Worm (Caenorhabditis elegans) whole organism, L2 larva: ENCODE measurements around the gene mfsd-13.2.

ENCODE experiments used
- C34F6.9 ChIP-seq: fragments of 150-350 bp; optimal IDR thresholded peaks from 2 replicates; lab custom pipeline; 2014; ENCODE audit warnings: missing biosample characterization, missing genetic modification characterization
- F13H6.1 ChIP-seq: sonication (generic microtip); optimal IDR thresholded peaks from 2 replicates; lab custom pipeline; 2016; ENCODE audit warnings: missing genetic modification characterization, missing compliant biosample characterization
- Y55F3AM.14 ChIP-seq: fragments of 200-800 bp; sonication (Bioruptor generic); optimal IDR thresholded peaks from 2 replicates; lab custom pipeline; 2018; ENCODE audit warnings: mild to moderate bottlenecking, missing genetic modification characterization, missing compliant biosample characterization
- ZK546.5 ChIP-seq: sonication (generic microtip); optimal IDR thresholded peaks from 2 replicates; lab custom pipeline; 2017; ENCODE audit warnings: missing biosample characterization, missing genetic modification characterization
- alr-1 ChIP-seq: fragments of 150-350 bp; optimal IDR thresholded peaks from 2 replicates; lab custom pipeline; 2014; ENCODE audit warnings: missing biosample characterization, missing genetic modification characterization
- aly-2 ChIP-seq: fragments of 150-350 bp; optimal IDR thresholded peaks from 2 replicates; lab custom pipeline; 2014; ENCODE audit warnings: missing biosample characterization, missing genetic modification characterization
- ama-1 ChIP-seq: fragments of 150-350 bp; optimal IDR thresholded peaks from 2 replicates; lab custom pipeline; 2018; ENCODE audit warnings: inconsistent platforms
- ceh-16 ChIP-seq: fragments of 150-350 bp; optimal IDR thresholded peaks from 2 replicates; lab custom pipeline; 2014; ENCODE audit warnings: missing biosample characterization, missing genetic modification characterization
- ceh-82 ChIP-seq: fragments of 150-350 bp; optimal IDR thresholded peaks from 2 replicates; lab custom pipeline; 2014; ENCODE audit warnings: missing biosample characterization, missing genetic modification characterization
- crh-2 ChIP-seq: sonication (generic microtip); optimal IDR thresholded peaks from 2 replicates; lab custom pipeline; 2017; ENCODE audit warnings: missing biosample characterization, missing genetic modification characterization
- elt-3 ChIP-seq: sonication (generic microtip); optimal IDR thresholded peaks from 2 replicates; lab custom pipeline; 2017; ENCODE audit warnings: missing biosample characterization, missing genetic modification characterization
- fos-1 ChIP-seq: fragments of 150-350 bp; optimal IDR thresholded peaks from 2 replicates; lab custom pipeline; 2014; ENCODE audit warnings: missing biosample characterization, missing genetic modification characterization
- gmeb-1 ChIP-seq: fragments of 150-350 bp; optimal IDR thresholded peaks from 2 replicates; lab custom pipeline; 2014; ENCODE audit warnings: missing biosample characterization, missing genetic modification characterization
- lin-11 ChIP-seq: fragments of 150-350 bp; sonication (generic microtip); optimal IDR thresholded peaks from 2 replicates; lab custom pipeline; 2014; ENCODE audit warnings: missing biosample characterization, missing genetic modification characterization, inconsistent platforms, mixed read lengths
- lin-13 ChIP-seq: fragments of 150-350 bp; optimal IDR thresholded peaks from 2 replicates; lab custom pipeline; 2014; ENCODE audit warnings: missing biosample characterization, missing genetic modification reagents, missing genetic modification characterization
- lin-39 ChIP-seq: fragments of 150-350 bp; optimal IDR thresholded peaks from 2 replicates; lab custom pipeline; 2014; ENCODE audit warnings: missing biosample characterization, missing genetic modification reagents, missing genetic modification characterization
- lsy-2 ChIP-seq, 2 experiments: fragments of 150-350 bp in 1 of 2; sonication (generic microtip) in 1 of 2; optimal IDR thresholded peaks; 2 replicates each; lab custom pipeline; 2014 to 2017; ENCODE audit warnings: missing biosample characterization in 2 of 2, missing genetic modification characterization in 2 of 2
- mab-5 ChIP-seq: fragments of 150-350 bp; optimal IDR thresholded peaks from 2 replicates; lab custom pipeline; 2014; ENCODE audit warnings: missing biosample characterization, missing genetic modification characterization
- mbf-1 ChIP-seq: sonication (generic microtip); optimal IDR thresholded peaks from 2 replicates; lab custom pipeline; 2017; ENCODE audit warnings: missing biosample characterization, missing genetic modification characterization
- mdl-1 ChIP-seq, 2 experiments: fragments of 150-350 bp in 1 of 2; sonication (generic microtip) in 1 of 2; optimal IDR thresholded peaks; 2 replicates each; lab custom pipeline; 2017; ENCODE audit warnings: missing biosample characterization in 2 of 2, missing genetic modification characterization in 2 of 2
- nhr-12 ChIP-seq: fragments of 150-350 bp; optimal IDR thresholded peaks from 2 replicates; lab custom pipeline; 2014; ENCODE audit warnings: missing biosample characterization, missing genetic modification characterization
- nhr-129 ChIP-seq: fragments of 150-350 bp; optimal IDR thresholded peaks from 2 replicates; lab custom pipeline; 2014; ENCODE audit warnings: missing biosample characterization, missing genetic modification characterization
- nhr-21 ChIP-seq: fragments of 150-350 bp; optimal IDR thresholded peaks from 2 replicates; lab custom pipeline; 2014; ENCODE audit warnings: missing biosample characterization, missing genetic modification characterization
- nhr-23 ChIP-seq: fragments of 150-350 bp; optimal IDR thresholded peaks from 2 replicates; lab custom pipeline; 2014; ENCODE audit warnings: missing biosample characterization, missing genetic modification reagents, missing genetic modification characterization
- nhr-237 ChIP-seq: fragments of 150-350 bp; optimal IDR thresholded peaks from 2 replicates; lab custom pipeline; 2014; ENCODE audit warnings: missing biosample characterization, missing genetic modification characterization
- nhr-25 ChIP-seq: fragments of 150-350 bp; sonication (generic microtip); optimal IDR thresholded peaks from 3 replicates; lab custom pipeline; 2014; ENCODE audit warnings: missing biosample characterization, missing genetic modification characterization
- nhr-6 ChIP-seq: fragments of 150-350 bp; optimal IDR thresholded peaks from 2 replicates; lab custom pipeline; 2014; ENCODE audit warnings: missing biosample characterization, missing genetic modification characterization
- peb-1 ChIP-seq: fragments of 150-350 bp; optimal IDR thresholded peaks from 2 replicates; lab custom pipeline; 2014; ENCODE audit warnings: missing biosample characterization, missing genetic modification characterization
- skn-1 ChIP-seq: sonication (generic microtip); optimal IDR thresholded peaks from 2 replicates; lab custom pipeline; 2017; ENCODE audit warnings: missing biosample characterization, missing genetic modification characterization
- sma-3 ChIP-seq: sonication (generic microtip); optimal IDR thresholded peaks from 2 replicates; lab custom pipeline; 2016; ENCODE audit warnings: missing genetic modification reagents, missing genetic modification characterization, missing compliant biosample characterization
- sma-9 ChIP-seq, 2 experiments: fragments of 150-350 bp in 1 of 2; sonication (generic microtip) in 1 of 2; optimal IDR thresholded peaks; 2 replicates each; lab custom pipeline; 2014 to 2016; ENCODE audit warnings: missing genetic modification characterization in 2 of 2, mild to moderate bottlenecking in 1 of 2, missing biosample characterization in 1 of 2, missing compliant biosample characterization in 1 of 2, missing genetic modification reagents in 1 of 2, moderate library complexity in 1 of 2
- snpc-4 ChIP-seq: fragments of 150-350 bp; optimal IDR thresholded peaks from 2 replicates; lab custom pipeline; 2014; ENCODE audit warnings: missing biosample characterization, missing genetic modification characterization
- unc-39 ChIP-seq: fragments of 150-350 bp; optimal IDR thresholded peaks from 2 replicates; lab custom pipeline; 2014; ENCODE audit warnings: missing biosample characterization, missing genetic modification characterization
- unc-55 ChIP-seq: fragments of 150-350 bp; sonication (generic microtip); optimal IDR thresholded peaks from 3 replicates; lab custom pipeline; 2014; ENCODE audit warnings: missing biosample characterization, missing genetic modification reagents, missing genetic modification characterization
- unc-62 ChIP-seq: fragments of 150-350 bp; optimal IDR thresholded peaks from 2 replicates; lab custom pipeline; 2014; ENCODE audit warnings: missing biosample characterization, missing genetic modification reagents, missing genetic modification characterization
- zag-1 ChIP-seq: fragments of 150-350 bp; optimal IDR thresholded peaks from 2 replicates; lab custom pipeline; 2014; ENCODE audit warnings: missing biosample characterization, missing genetic modification characterization
- ztf-1 ChIP-seq: fragments of 200-800 bp; sonication (Bioruptor generic); conservative IDR thresholded peaks from 2 replicates; pipeline ENCODE4 v1.3.6; 2022; ENCODE audit warnings: missing genetic modification characterization, missing compliant biosample characterization
- ztf-11 ChIP-seq: sonication (generic microtip); optimal IDR thresholded peaks from 2 replicates; lab custom pipeline; 2017; ENCODE audit warnings: missing biosample characterization, missing genetic modification characterization
- ztf-4 ChIP-seq: fragments of 150-350 bp; optimal IDR thresholded peaks from 2 replicates; lab custom pipeline; 2014; ENCODE audit warnings: missing biosample characterization, missing genetic modification characterization

Gene mfsd-13.2

DNA sequence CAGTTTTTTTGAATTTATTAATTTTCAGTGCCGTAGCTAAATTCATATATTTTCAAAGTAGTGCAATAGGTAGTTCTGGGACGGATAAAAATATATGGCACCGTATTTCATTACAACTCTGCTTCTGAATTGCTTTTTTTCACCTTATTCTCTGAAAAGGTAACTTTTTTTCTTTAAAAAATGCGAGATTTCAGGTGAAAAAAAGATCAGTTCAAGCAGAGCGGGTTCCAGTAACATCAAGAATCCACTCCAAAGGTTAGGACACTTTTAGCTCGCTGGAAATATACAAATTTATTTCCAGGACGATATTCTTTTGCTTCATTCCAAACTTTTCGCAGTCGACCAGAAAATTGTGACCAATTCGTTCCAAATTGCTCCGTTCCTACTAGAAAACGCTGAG, 17.6 kb downstream of the mfsd-13.2 start, which contains the start of gene T07F8.1:
Gene T07F8.1 (plus strand): TSS at position 301 of the 400 bp plus-strand sequence.
- no peak for TF ChIP-seq nhr-129 (tag; lab: Kevin White, UChicago)
- TF ChIP-seq ztf-11: no peak
- no peak for TF ChIP-seq nhr-6 (tag; lab: Kevin White, UChicago)
- TF ChIP-seq Y55F3AM.14 (GFP tag; lab: Kevin White, UChicago): no peak
- TF ChIP-seq unc-39: no peak
- TF ChIP-seq aly-2 (tag; lab: Kevin White, UChicago): no peak
- no peak for TF ChIP-seq zag-1 (tag; lab: Kevin White, UChicago)

DNA sequence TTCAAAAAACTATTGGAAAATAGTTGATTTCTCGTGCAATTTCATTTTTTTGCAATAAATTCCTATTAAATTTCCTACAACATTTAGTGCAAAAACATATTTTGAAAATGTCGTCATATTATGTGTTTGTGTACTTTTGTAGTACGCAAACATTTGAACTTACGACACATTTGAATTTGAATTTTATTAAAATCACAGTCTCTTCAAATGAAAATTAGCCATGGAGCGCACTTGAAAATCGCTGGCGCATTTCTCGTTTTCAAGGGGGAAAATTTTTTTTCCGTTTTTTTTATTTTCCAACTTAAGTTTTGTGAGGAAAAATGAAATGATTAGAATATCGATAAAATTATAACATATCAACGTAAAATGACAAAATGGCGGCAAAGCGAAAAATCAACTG, 18.1 kb downstream of the mfsd-13.2 start:
- no peak for TF ChIP-seq ztf-1 (GFP tag; lab: Robert Waterston, UW)
- no peak for TF ChIP-seq skn-1 (tag; lab: Kevin White, UChicago)
- TF ChIP-seq lin-13 (GFP tag; lab: Kevin White, UChicago): peak; percentile 39
- TF ChIP-seq C34F6.9 (tag; lab: Kevin White, UChicago): peak; percentile 62
- no peak for TF ChIP-seq nhr-12
- TF ChIP-seq nhr-237 (tag; lab: Kevin White, UChicago): no peak
- TF ChIP-seq gmeb-1 (tag; lab: Kevin White, UChicago): peak; percentile 29
- TF ChIP-seq ceh-82 (tag; lab: Kevin White, UChicago): no peak
- peak; percentile 14 to 80 for TF ChIP-seq lsy-2 (tag; optimal IDR thresholded peaks at IDR 0.05; lab: Kevin White, UChicago)
- peak; percentile 29 for TF ChIP-seq crh-2
- TF ChIP-seq nhr-25: peak; percentile 28
- TF ChIP-seq, all 48 proteins: peak for 6

DNA sequence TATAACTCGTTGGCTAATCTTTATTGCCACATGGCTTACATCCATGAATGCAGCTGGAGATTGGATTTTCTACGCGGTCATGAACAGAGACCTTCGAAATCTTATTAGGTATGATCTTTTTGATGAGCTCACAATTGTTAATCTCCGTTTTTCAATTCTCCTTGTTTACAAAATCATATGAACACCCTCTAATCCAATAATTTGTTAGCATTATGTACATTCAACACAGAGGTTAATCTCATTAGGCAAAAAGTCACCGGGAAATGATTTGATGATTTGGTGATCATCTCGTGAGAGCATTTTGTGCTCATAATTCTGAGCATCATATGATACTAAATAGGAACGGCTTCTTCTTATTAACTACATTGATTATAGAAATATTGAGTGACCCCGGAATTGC, 19.4 kb downstream of the mfsd-13.2 start:
- TF ChIP-seq nhr-21 (tag; lab: Kevin White, UChicago) (no peak), nhr-6 (tag; lab: Kevin White, UChicago) (no peak), crh-2 (no peak), fos-1 (no peak), mbf-1 (tag; lab: Kevin White, UChicago) (no peak), ceh-16 (no peak), sma-3 (no peak), nhr-23 (tag; lab: Kevin White, UChicago) (no peak), F13H6.1 (tag; lab: Kevin White, UChicago) (no peak), ztf-1 (GFP tag; lab: Robert Waterston, UW) (no peak), unc-62 (GFP tag; lab: Kevin White, UChicago) (no peak), ztf-4 (no peak), lin-11 (tag; lab: Kevin White, UChicago) (no peak), unc-55 (GFP tag; lab: Kevin White, UChicago) (no peak)

DNA sequence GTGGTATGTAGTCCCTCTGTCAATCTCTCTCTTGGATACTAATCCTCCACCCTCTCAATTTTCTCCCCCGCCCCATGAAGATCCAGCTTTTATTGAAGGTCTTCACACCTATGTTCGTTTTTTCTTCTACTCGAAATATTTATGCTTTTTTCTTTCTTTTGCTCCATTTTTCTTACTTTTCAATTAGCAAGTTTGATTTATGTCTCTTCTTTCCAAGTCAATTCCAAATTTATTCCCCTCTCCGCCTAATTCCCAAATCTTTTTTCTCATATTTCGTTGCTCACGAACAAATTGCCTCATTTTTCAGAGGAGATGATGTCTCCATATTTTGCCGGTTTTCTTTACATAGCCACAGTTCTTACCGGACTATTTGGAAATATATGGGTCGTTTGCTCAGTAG, 21.3 kb downstream of the mfsd-13.2 start, which contains the start of gene npr-31:
Gene npr-31 (plus strand): TSS at position 301 of the 400 bp plus-strand sequence.
- TF ChIP-seq lin-13 (GFP tag; lab: Kevin White, UChicago) (no peak), skn-1 (tag; lab: Kevin White, UChicago) (no peak), gmeb-1 (tag; lab: Kevin White, UChicago) (no peak), ztf-1 (GFP tag; lab: Robert Waterston, UW) (no peak), C34F6.9 (tag; lab: Kevin White, UChicago) (no peak), lsy-2 (tag; optimal IDR thresholded peaks at IDR 0.05; lab: Kevin White, UChicago) (no peak), mdl-1 (tag; optimal IDR thresholded peaks at IDR 0.05; lab: Kevin White, UChicago) (no peak), peb-1 (tag; lab: Kevin White, UChicago) (no peak), mab-5 (no peak), nhr-21 (tag; lab: Kevin White, UChicago) (no peak), lin-39 (tag; lab: Kevin White, UChicago) (no peak), ama-1 (lab: Kevin White, UChicago) (no peak), unc-39 (no peak)
- TF ChIP-seq, all 48 proteins: peak for 0

DNA sequence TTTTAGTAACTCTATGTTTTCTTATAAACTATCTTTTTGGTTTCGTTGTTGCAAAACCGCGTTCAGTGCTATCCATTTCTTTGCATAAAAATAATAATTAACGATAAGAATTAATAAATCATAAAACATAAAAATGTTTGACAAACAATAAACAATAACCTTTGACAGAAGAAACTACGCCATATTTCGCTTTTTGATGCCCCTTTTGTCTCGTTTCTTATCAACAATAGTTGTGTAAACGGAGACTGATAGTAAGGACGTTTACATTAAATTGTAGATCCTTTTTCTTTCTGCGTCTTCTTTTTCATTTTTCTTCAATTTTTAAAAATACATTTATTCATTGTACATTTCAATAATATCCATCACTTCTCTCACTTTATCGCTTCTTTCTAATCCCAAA, 26.6 kb downstream of the mfsd-13.2 start:
- TF ChIP-seq snpc-4 (no peak), fos-1 (peak; percentile 67), unc-62 (GFP tag; lab: Kevin White, UChicago) (no peak), mbf-1 (tag; lab: Kevin White, UChicago) (no peak), sma-3 (no peak), skn-1 (tag; lab: Kevin White, UChicago) (no peak), sma-9 (GFP tag; optimal IDR thresholded peaks at IDR 0.05; lab: Kevin White, UChicago) (peak; percentile 54), sma-9 (tag; optimal IDR thresholded peaks at IDR 0.05; lab: Kevin White, UChicago) (no peak), ztf-11 (no peak), elt-3 (tag; lab: Kevin White, UChicago) (no peak), ama-1 (lab: Kevin White, UChicago) (no peak), lin-13 (GFP tag; lab: Kevin White, UChicago) (no peak), lin-11 (tag; lab: Kevin White, UChicago) (no peak), peb-1 (tag; lab: Kevin White, UChicago) (no peak), alr-1 (tag; lab: Kevin White, UChicago) (no peak), crh-2 (no peak), ZK546.5 (tag; lab: Kevin White, UChicago) (no peak)
